Fruit fly (Drosophila melanogaster): ENCODE data around the gene CG10650.

Gene CG10650

dm6 chr2L:19034213-19034929 lies 38.6 kb upstream of the CG10650 start, which contains the start of the genes mib2 and CG31800 (continued):
- no peak for TF ChIP-seq danr (GFP tag; IDR thresholded peaks at IDR 0.05)
- no peak for TF ChIP-seq CG10321 (GFP tag; IDR thresholded peaks at IDR 0.05)
- peak; percentile 86; the same call in 2 of the 3 replicates for TF ChIP-seq Opbp (GFP tag; IDR thresholded peaks at IDR 0.05; ENCODE audit: partially characterized antibody)
- peak; percentile 84 for TF ChIP-seq BEAF-32 (GFP tag; optimal IDR thresholded peaks at IDR 0.05)
- no peak for TF ChIP-seq dysf (GFP tag; IDR thresholded peaks at IDR 0.05)
- no peak for TF ChIP-seq Antp (GFP tag; optimal IDR thresholded peaks at IDR 0.05)
- no peak for TF ChIP-seq CG30403 (GFP tag; optimal IDR thresholded peaks at IDR 0.05)
- TF ChIP-seq CG11398 (GFP tag; optimal IDR thresholded peaks at IDR 0.05) = no peak
- peak; percentile 69 for TF ChIP-seq tna (GFP tag; IDR thresholded peaks at IDR 0.05; ENCODE audit: partially characterized antibody)
- TF ChIP-seq CG9797 (GFP tag; optimal IDR thresholded peaks at IDR 0.05) = no peak
- no peak for TF ChIP-seq Nf-YA (GFP tag; IDR thresholded peaks at IDR 0.05)
- TF ChIP-seq CG12219 (GFP tag; optimal IDR thresholded peaks at IDR 0.05) = no peak
- TF ChIP-seq Atf-2 (GFP tag; optimal IDR thresholded peaks at IDR 0.05) = no peak
- no peak for TF ChIP-seq CG6689 (GFP tag; IDR thresholded peaks at IDR 0.05)
- no peak for TF ChIP-seq cas (GFP tag; IDR thresholded peaks at IDR 0.05)
- no peak for TF ChIP-seq tll (GFP tag; optimal IDR thresholded peaks at IDR 0.05)
- no peak for TF ChIP-seq Ptx1 (GFP tag; IDR thresholded peaks at IDR 0.05)
- no peak for TF ChIP-seq CG17612 (GFP tag; IDR thresholded peaks at IDR 0.05)
- no peak for TF ChIP-seq pb (GFP tag; optimal IDR thresholded peaks at IDR 0.05)
- TF ChIP-seq Dek (tag; optimal IDR thresholded peaks at IDR 0.05) = no peak
- no peak for TF ChIP-seq CG17568 (GFP tag; optimal IDR thresholded peaks at IDR 0.05)
- no peak for TF ChIP-seq CG7556 (GFP tag; optimal IDR thresholded peaks at IDR 0.05)
- TF ChIP-seq lilli (GFP tag; optimal IDR thresholded peaks at IDR 0.05) = peak; percentile 10
- no peak for TF ChIP-seq Fer2 (tag; optimal IDR thresholded peaks at IDR 0.05)
- no peak for TF ChIP-seq CG6175 (GFP tag; IDR thresholded peaks at IDR 0.05)
- TF ChIP-seq schlank (tag; optimal IDR thresholded peaks at IDR 0.05) = no peak
- TF ChIP-seq CG8089 (GFP tag; optimal IDR thresholded peaks at IDR 0.05) = no peak
- TF ChIP-seq bowl (GFP tag; IDR thresholded peaks at IDR 0.05) = no peak
- no peak for TF ChIP-seq CG10209 (GFP tag; optimal IDR thresholded peaks at IDR 0.05)
- TF ChIP-seq CG9727 (GFP tag; optimal IDR thresholded peaks at IDR 0.05) = no peak
- peak; percentile 5 for TF ChIP-seq CG3281 (GFP tag; optimal IDR thresholded peaks at IDR 0.05)
- TF ChIP-seq CG1603 (tag; optimal IDR thresholded peaks at IDR 0.05) = peak; percentile 50
- no peak for TF ChIP-seq CG12744 (GFP tag; optimal IDR thresholded peaks at IDR 0.05)
- no peak for TF ChIP-seq CG6272 (GFP tag; IDR thresholded peaks at IDR 0.05)
- TF ChIP-seq gcm2 (GFP tag; optimal IDR thresholded peaks at IDR 0.05) = no peak
- TF ChIP-seq btn (GFP tag; optimal IDR thresholded peaks at IDR 0.05) = no peak
- no peak for TF ChIP-seq da (GFP tag; optimal IDR thresholded peaks at IDR 0.05)
- TF ChIP-seq lov (optimal IDR thresholded peaks at IDR 0.05) = no peak
- TF ChIP-seq lov (GFP tag; IDR thresholded peaks at IDR 0.05) = no peak
- TF ChIP-seq CG33213 (GFP tag; optimal IDR thresholded peaks at IDR 0.05) = no peak
- TF ChIP-seq CG11695 (GFP tag; IDR thresholded peaks at IDR 0.05) = no peak
- no peak for TF ChIP-seq Dad (GFP tag; optimal IDR thresholded peaks at IDR 0.05)
- no peak for TF ChIP-seq CG14014 (GFP tag; IDR thresholded peaks at IDR 0.05)
- TF ChIP-seq Meics (GFP tag; optimal IDR thresholded peaks at IDR 0.05) = no peak
- no peak for TF ChIP-seq CG10462 (GFP tag; optimal IDR thresholded peaks at IDR 0.05)
- no peak for TF ChIP-seq ci (GFP tag; IDR thresholded peaks at IDR 0.05)
- no peak for TF ChIP-seq bsh (GFP tag; optimal IDR thresholded peaks at IDR 0.05)
- no peak for TF ChIP-seq ham (GFP tag; IDR thresholded peaks at IDR 0.05)
- TF ChIP-seq oc (tag; optimal IDR thresholded peaks at IDR 0.05) = no peak
- TF ChIP-seq HLHmδ (GFP tag; optimal IDR thresholded peaks at IDR 0.05) = no peak
- no peak for TF ChIP-seq CG1647 (GFP tag; optimal IDR thresholded peaks at IDR 0.05)

All from whole organism, embryonic.